Fruit fly (Drosophila melanogaster) whole organism, larva: ENCODE data around the gene Cluap1.

ENCODE experiments used
- noc ChIP-seq: fragments of 200-800 bp; sonication (Bioruptor generic); optimal IDR thresholded peaks from 3 replicates; lab custom pipeline; 2019; ENCODE audit warnings: missing biosample characterization, mild to moderate bottlenecking, missing genetic modification characterization, moderate library complexity

Cluap1 gene

dm6 chrX:22544222-22544621 lies at the start of gene Cluap1:
Gene Cluap1 (minus strand): TSS chrX:22544322.
- no peak for TF ChIP-seq noc

- no peak for TF ChIP-seq noc
These were observed 38.8 kb upstream of the Cluap1 start for dm6 chrX:22582909-22583308.

- TF ChIP-seq noc = no peak
These were observed 31.0 kb upstream of the Cluap1 start for dm6 chrX:22575082-22575481.

- no peak for TF ChIP-seq noc
These were observed 30.2 kb upstream of the Cluap1 start for dm6 chrX:22574362-22574761.

- TF ChIP-seq noc = no peak
These were observed 2.7 kb upstream of the Cluap1 start, which contains the start of gene CG17601 for dm6 chrX:22546797-22547196. Gene CG17601 (plus strand): TSS chrX:22547097.

dm6 chrX:22544660-22545059 lies 538 bp upstream of the Cluap1 start:
- no peak for TF ChIP-seq noc

- no peak for TF ChIP-seq noc
These were observed 4.0 kb downstream of the Cluap1 start, which contains the start of gene CG17598 for dm6 chrX:22540065-22540504. Gene CG17598 (minus strand): TSS chrX:22540383.

dm6 chrX:22529664-22530321 lies 14.3 kb downstream of the Cluap1 start, which contains the start of gene S6kII:
Gene S6kII (plus strand): TSS chrX:22529964.
- no peak for TF ChIP-seq noc

dm6 chrX:22527210-22527609 lies 16.9 kb downstream of the Cluap1 start:
- no peak for TF ChIP-seq noc

dm6 chrX:22514948-22515347 lies 29.2 kb downstream of the Cluap1 start, which contains the start of gene CG17600:
Gene CG17600 (plus strand): TSS chrX:22515197.
- no peak for TF ChIP-seq noc

- TF ChIP-seq noc = no peak
These were observed 32.1 kb downstream of the Cluap1 start for dm6 chrX:22512071-22512470.

- TF ChIP-seq noc = no peak
These were observed 33.3 kb downstream of the Cluap1 start for dm6 chrX:22510776-22511175.

dm6 chrX:22509085-22509484 lies 35.0 kb downstream of the Cluap1 start:
- TF ChIP-seq noc = no peak

dm6 chrX:22502225-22502624 lies 41.9 kb downstream of the Cluap1 start:
- no peak for TF ChIP-seq noc

dm6 chrX:22499557-22499956 lies 44.6 kb downstream of the Cluap1 start:
- TF ChIP-seq noc = no peak
